Worm (Caenorhabditis elegans) whole organism, midembryonic: ENCODE results near the gene C44B7.5.

Experiments used
- T22C8.4 ChIP-seq: fragments of 200-800 bp; sonication (Bioruptor generic); IDR thresholded peaks from 2 replicates; pipeline ENCODE4 v1.3.6; 2022; ENCODE audit warnings: missing genetic modification characterization, missing compliant biosample characterization
- cog-1 ChIP-seq: sonication (generic microtip); optimal IDR thresholded peaks from 2 replicates; lab custom pipeline; 2016; ENCODE audit warnings: missing genetic modification characterization, missing compliant biosample characterization
- flt-1 ChIP-seq: fragments of 200-800 bp; sonication (Bioruptor generic); IDR thresholded peaks from 2 replicates; pipeline ENCODE4 v1.3.6; 2022; ENCODE audit warnings: missing genetic modification characterization, missing compliant biosample characterization
- klf-2 ChIP-seq: fragments of 200-800 bp; sonication (Bioruptor generic); conservative IDR thresholded peaks from 2 replicates; pipeline ENCODE4 v1.3.6; 2022; ENCODE audit warnings: missing genetic modification reagents, missing genetic modification characterization, missing compliant biosample characterization
- med-1 ChIP-seq: sonication (generic microtip); optimal IDR thresholded peaks from 2 replicates; lab custom pipeline; 2017; ENCODE audit warnings: missing genetic modification characterization, mild to moderate bottlenecking, missing compliant biosample characterization, antibody characterized with exemption, missing genetic modification reagents; ENCODE audit not compliant: insufficient read depth
- ref-1 ChIP-seq: fragments of 200-800 bp; sonication (Bioruptor generic); conservative IDR thresholded peaks from 2 replicates; pipeline ENCODE4 v1.3.6; 2022; ENCODE audit warnings: missing genetic modification reagents, missing genetic modification characterization, missing compliant biosample characterization
- tab-1 ChIP-seq: fragments of 200-800 bp; sonication (Bioruptor generic); IDR thresholded peaks from 2 replicates; pipeline ENCODE4 v1.3.6; 2022; ENCODE audit warnings: missing genetic modification characterization, missing compliant biosample characterization
- ztf-29 ChIP-seq: fragments of 200-800 bp; sonication (Bioruptor generic); IDR thresholded peaks from 2 replicates; pipeline ENCODE4 v1.3.6; 2022; ENCODE audit warnings: missing genetic modification reagents, missing genetic modification characterization, missing compliant biosample characterization

DNA sequence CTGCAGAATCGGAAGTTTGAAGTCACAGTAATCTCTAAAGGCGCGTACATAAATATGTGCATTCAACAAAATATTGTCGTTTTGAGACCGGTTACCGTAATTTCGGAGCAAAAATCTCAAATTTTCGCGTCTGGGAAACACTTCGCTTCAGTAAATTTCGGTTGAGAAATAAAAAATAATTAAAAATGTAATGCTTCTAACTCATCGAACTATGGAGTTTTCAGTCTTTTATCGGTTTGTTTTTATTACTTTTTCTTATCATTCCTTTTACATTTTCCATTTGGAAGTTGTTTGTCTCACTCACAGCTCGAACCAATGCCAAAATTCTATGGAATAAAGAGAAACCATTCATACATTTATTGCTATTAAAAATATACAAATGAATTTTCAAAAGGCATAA, 15.8 kb upstream of the C44B7.5 start:
- TF ChIP-seq cog-1 (tag; lab: Kevin White, UChicago), result no peak
- TF ChIP-seq flt-1, result no peak
- TF ChIP-seq T22C8.4 (GFP tag; lab: Robert Waterston, UW), result no peak
- no peak for TF ChIP-seq klf-2 (GFP tag; lab: Robert Waterston, UW)
- TF ChIP-seq ref-1 (GFP tag; lab: Robert Waterston, UW), result no peak
- no peak for TF ChIP-seq ztf-29 (GFP tag; lab: Robert Waterston, UW)
- no peak for TF ChIP-seq tab-1 (GFP tag; lab: Robert Waterston, UW)
- TF ChIP-seq med-1 (GFP tag; lab: Kevin White, UChicago), result no peak
